Fruit fly (Drosophila melanogaster) whole organism, prepupa: ENCODE measurements around the gene CG14442.

Experiments
- Blimp-1 ChIP-seq: fragments of 200-800 bp; sonication (Bioruptor generic); optimal IDR thresholded peaks from 3 replicates; lab custom pipeline; 2017; ENCODE audit warnings: missing biosample characterization, missing genetic modification characterization, mild to moderate bottlenecking, moderate library complexity, missing genetic modification reagents
- CG11902 ChIP-seq: fragments of 200-800 bp; sonication (Bioruptor generic); optimal IDR thresholded peaks from 3 replicates; lab custom pipeline; 2016; ENCODE audit warnings: missing biosample characterization, missing genetic modification characterization
- CG1621 ChIP-seq: fragments of 200-800 bp; sonication (Bioruptor generic); optimal IDR thresholded peaks from 3 replicates; lab custom pipeline; 2018; ENCODE audit warnings: missing biosample characterization, mild to moderate bottlenecking, missing genetic modification characterization
- CG16779 ChIP-seq: fragments of 200-800 bp; sonication (Bioruptor generic); optimal IDR thresholded peaks from 3 replicates; lab custom pipeline; 2017; ENCODE audit warnings: missing biosample characterization, mild to moderate bottlenecking, missing genetic modification characterization
- CG3032 ChIP-seq: fragments of 200-800 bp; optimal IDR thresholded peaks from 2 replicates; lab custom pipeline; 2019; ENCODE audit warnings: missing biosample characterization, mild to moderate bottlenecking, missing genetic modification characterization, moderate library complexity
- CG32006 ChIP-seq: fragments of 200-800 bp; sonication (Bioruptor generic); optimal IDR thresholded peaks from 3 replicates; lab custom pipeline; 2017; ENCODE audit warnings: missing biosample characterization, mild to moderate bottlenecking, missing genetic modification characterization
- CG3919 ChIP-seq: fragments of 200-800 bp; sonication (Bioruptor generic); optimal IDR thresholded peaks from 3 replicates; lab custom pipeline; 2016; ENCODE audit warnings: missing biosample characterization, missing genetic modification characterization
- CG4318 ChIP-seq: fragments of 200-800 bp; sonication (Bioruptor generic); optimal IDR thresholded peaks from 3 replicates; lab custom pipeline; 2017; ENCODE audit warnings: missing biosample characterization, mild to moderate bottlenecking, missing genetic modification characterization
- CG6163 ChIP-seq: fragments of 200-800 bp; sonication (Bioruptor generic); IDR thresholded peaks from 3 replicates; pipeline ENCODE4 v1.3.6; 2022; ENCODE audit warnings: missing biosample characterization, missing genetic modification characterization
- CG6276 ChIP-seq: fragments of 200-800 bp; sonication (Bioruptor generic); optimal IDR thresholded peaks from 2 replicates; lab custom pipeline; 2017; ENCODE audit warnings: missing biosample characterization, mild to moderate bottlenecking, missing genetic modification characterization
- CG6854 ChIP-seq: fragments of 200-800 bp; sonication (Bioruptor generic); optimal IDR thresholded peaks from 2 replicates; lab custom pipeline; 2017; ENCODE audit warnings: missing biosample characterization, mild to moderate bottlenecking, missing genetic modification characterization
- CG8119 ChIP-seq: fragments of 200-800 bp; sonication (Bioruptor generic); IDR thresholded peaks from 3 replicates; pipeline ENCODE4 v1.3.6; 2022; ENCODE audit warnings: missing biosample characterization, missing genetic modification characterization
- CG8319 ChIP-seq: fragments of 200-800 bp; sonication (Bioruptor generic); optimal IDR thresholded peaks from 3 replicates; lab custom pipeline; 2016; ENCODE audit warnings: missing biosample characterization, missing genetic modification characterization
- Eip75B ChIP-seq: fragments of 200-800 bp; sonication (Bioruptor generic); optimal IDR thresholded peaks from 3 replicates; lab custom pipeline; 2016; ENCODE audit warnings: missing biosample characterization, missing genetic modification characterization
- Eip78C ChIP-seq: fragments of 200-800 bp; sonication (Bioruptor generic); peaks from one replicate; lab custom pipeline; 2016; ENCODE audit warnings: missing biosample characterization, missing genetic modification characterization
- Ets96B ChIP-seq: fragments of 200-800 bp; optimal IDR thresholded peaks from 2 replicates; lab custom pipeline; 2019; ENCODE audit warnings: missing biosample characterization, mild to moderate bottlenecking, missing genetic modification characterization, moderate library complexity
- Hr38 ChIP-seq: sonication (Bioruptor generic); optimal IDR thresholded peaks from 2 replicates; lab custom pipeline; 2016; ENCODE audit warnings: missing biosample characterization, missing genetic modification characterization
- Hr39 ChIP-seq: fragments of 200-800 bp; sonication (Bioruptor generic); optimal IDR thresholded peaks from 2 replicates; lab custom pipeline; 2016; ENCODE audit warnings: missing biosample characterization, missing genetic modification characterization
- Hr4 ChIP-seq: fragments of 200-800 bp; sonication (Bioruptor generic); optimal IDR thresholded peaks from 3 replicates; lab custom pipeline; 2016; ENCODE audit warnings: missing biosample characterization, missing genetic modification characterization
- OdsH ChIP-seq: fragments of 200-800 bp; sonication (Bioruptor generic); optimal IDR thresholded peaks from 3 replicates; lab custom pipeline; 2016; ENCODE audit warnings: missing biosample characterization, missing genetic modification characterization
- Sox102F ChIP-seq: fragments of 200-800 bp; sonication (Bioruptor generic); optimal IDR thresholded peaks from 2 replicates; lab custom pipeline; 2016; ENCODE audit warnings: missing biosample characterization, mild to moderate bottlenecking, missing genetic modification characterization
- Sox14 ChIP-seq: fragments of 200-800 bp; sonication (Bioruptor generic); optimal IDR thresholded peaks from 3 replicates; lab custom pipeline; 2016; ENCODE audit warnings: missing biosample characterization, missing genetic modification characterization
- acj6 ChIP-seq: fragments of 200-800 bp; sonication (Bioruptor generic); optimal IDR thresholded peaks from 3 replicates; lab custom pipeline; 2016; ENCODE audit warnings: missing biosample characterization, missing genetic modification characterization
- cyc ChIP-seq: fragments of 200-800 bp; sonication (Bioruptor generic); optimal IDR thresholded peaks from 3 replicates; lab custom pipeline; 2016; ENCODE audit warnings: missing biosample characterization, missing genetic modification characterization
- dsx ChIP-seq: fragments of 200-800 bp; optimal IDR thresholded peaks from 3 replicates; lab custom pipeline; 2019; ENCODE audit warnings: missing biosample characterization, mild to moderate bottlenecking, missing genetic modification characterization, moderate library complexity; ENCODE audit not compliant: poor library complexity, severe bottlenecking
- eg ChIP-seq: fragments of 200-800 bp; sonication (Bioruptor generic); IDR thresholded peaks from 3 replicates; pipeline ENCODE4 v1.3.6; 2022; ENCODE audit warnings: missing biosample characterization, missing genetic modification characterization
- esn ChIP-seq: fragments of 200-800 bp; sonication (Bioruptor generic); optimal IDR thresholded peaks from 2 replicates; lab custom pipeline; 2016; ENCODE audit warnings: missing biosample characterization, mild to moderate bottlenecking, missing genetic modification characterization, moderate library complexity
- lz ChIP-seq: fragments of 200-800 bp; sonication (Bioruptor generic); optimal IDR thresholded peaks from 3 replicates; lab custom pipeline; 2016; ENCODE audit warnings: missing biosample characterization, missing genetic modification characterization
- net ChIP-seq: fragments of 200-800 bp; sonication (Bioruptor generic); optimal IDR thresholded peaks from 3 replicates; lab custom pipeline; 2016; ENCODE audit warnings: missing biosample characterization, missing genetic modification characterization
- spab ChIP-seq: fragments of 200-800 bp; sonication (Bioruptor generic); optimal IDR thresholded peaks from 2 replicates; lab custom pipeline; 2017; ENCODE audit warnings: missing biosample characterization, mild to moderate bottlenecking, missing genetic modification characterization, missing genetic modification reagents
- ss ChIP-seq, 2 experiments: fragments of 200-800 bp; sonication (Bioruptor generic); optimal IDR thresholded peaks; 2 replicates in 1 of 2; 3 replicates in 1 of 2; lab custom pipeline; 2017 to 2018; ENCODE audit warnings: mild to moderate bottlenecking in 2 of 2, missing biosample characterization in 2 of 2, missing genetic modification characterization in 2 of 2, moderate library complexity in 1 of 2

The CG14442 gene

dm6 chrX:6696467-6696866, 1.7 kb upstream of the CG14442 start (continued):
- peak; percentile 68 for TF ChIP-seq Hr4 (GFP tag; lab: Kevin White, UChicago)
- TF ChIP-seq CG3919 (GFP tag; lab: Kevin White, UChicago): peak; percentile 77
- peak; percentile 72 for TF ChIP-seq CG6276 (GFP tag; lab: Kevin White, UChicago)
- TF ChIP-seq CG1621: peak; percentile 55
- TF ChIP-seq Blimp-1: no peak
- peak; percentile 85 for TF ChIP-seq CG8119
- peak; percentile 81 for TF ChIP-seq lz (GFP tag; lab: Kevin White, UChicago)
- no peak for TF ChIP-seq CG4318 (GFP tag; lab: Kevin White, UChicago)
- TF ChIP-seq Sox102F (GFP tag; lab: Kevin White, UChicago): peak; percentile 85
- peak; percentile 66 for TF ChIP-seq spab
- TF ChIP-seq acj6 (GFP tag; lab: Kevin White, UChicago): peak; percentile 81
- peak; percentile 80 for TF ChIP-seq OdsH (GFP tag; lab: Kevin White, UChicago)
- peak; percentile 64 for TF ChIP-seq CG16779
- TF ChIP-seq Sox14 (GFP tag; lab: Kevin White, UChicago): peak; percentile 79
- TF ChIP-seq net (GFP tag; lab: Kevin White, UChicago): peak; percentile 76
- TF ChIP-seq Ets96B (tag; lab: Kevin White, UChicago): peak; percentile 64
- peak; percentile 76 for TF ChIP-seq CG32006 (GFP tag; lab: Kevin White, UChicago)
- TF ChIP-seq CG3032: peak; percentile 70
- TF ChIP-seq cyc (GFP tag; lab: Kevin White, UChicago): peak; percentile 69
- TF ChIP-seq ss (GFP tag; optimal IDR thresholded peaks at IDR 0.05; lab: Kevin White, UChicago): peak; percentile 73 to 83
- TF ChIP-seq Eip75B (GFP tag; lab: Kevin White, UChicago): peak; percentile 76
- peak; percentile 82 for TF ChIP-seq eg (GFP tag; lab: Robert Waterston, UW)
- peak; percentile 82 for TF ChIP-seq CG6163 (GFP tag; lab: Robert Waterston, UW)
- TF ChIP-seq Hr39 (GFP tag; lab: Kevin White, UChicago): peak; percentile 73
- TF ChIP-seq esn (GFP tag; lab: Kevin White, UChicago): peak; percentile 86
- TF ChIP-seq CG11902 (GFP tag; lab: Kevin White, UChicago): peak; percentile 41
- peak; percentile 37 for TF ChIP-seq CG8319 (GFP tag; lab: Kevin White, UChicago)

DNA sequence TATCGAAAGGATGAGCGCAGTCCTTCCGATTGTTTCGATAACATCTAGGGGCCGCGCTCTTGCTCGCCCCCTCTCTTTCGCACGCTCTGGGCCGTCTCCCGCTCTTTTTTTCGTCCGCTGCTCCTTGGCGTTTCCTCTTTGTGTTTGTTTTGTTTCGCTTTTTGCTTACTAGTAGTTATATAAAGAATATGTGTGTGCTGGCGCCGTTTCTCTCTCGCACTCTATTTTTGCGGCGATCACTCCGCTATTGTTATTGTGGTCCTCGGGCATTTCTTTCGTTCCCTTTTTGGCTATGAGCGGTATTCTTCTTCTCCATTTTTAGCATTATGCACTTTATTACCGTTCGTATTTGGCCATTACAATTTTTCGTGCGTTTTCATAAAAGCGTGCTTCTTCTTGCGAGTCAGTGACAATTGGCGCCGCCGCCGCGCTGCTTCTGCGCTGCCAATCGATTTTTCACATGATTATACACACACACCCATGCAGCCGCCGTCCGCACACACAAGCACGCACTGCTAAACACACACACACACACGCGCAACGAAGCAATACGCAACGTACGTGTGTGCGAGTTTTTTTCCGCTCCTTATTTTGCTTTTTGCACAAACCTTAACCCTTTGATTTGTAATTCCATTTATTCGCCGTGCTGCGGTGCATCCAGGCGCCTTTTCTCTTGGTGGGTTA, 560 bp downstream of the CG14442 start:
- TF ChIP-seq lz (GFP tag; lab: Kevin White, UChicago) (no peak), ss (GFP tag; optimal IDR thresholded peaks at IDR 0.05; lab: Kevin White, UChicago) (peak in 1 of 2 experiments; percentile 73), Eip78C (GFP tag; lab: Kevin White, UChicago) (peak; percentile 69), Ets96B (tag; lab: Kevin White, UChicago) (peak; percentile 0), Sox14 (GFP tag; lab: Kevin White, UChicago) (peak; percentile 3), CG16779 (no peak), CG1621 (peak; percentile 43)

- no peak for TF ChIP-seq dsx (GFP tag; lab: Kevin White, UChicago)
- no peak for TF ChIP-seq Sox102F (GFP tag; lab: Kevin White, UChicago)
- no peak for TF ChIP-seq Sox14 (GFP tag; lab: Kevin White, UChicago)
- no peak for TF ChIP-seq ss (GFP tag; optimal IDR thresholded peaks at IDR 0.05; lab: Kevin White, UChicago)
Measured at dm6 chrX:6688620-6689400, 6.0 kb downstream of the CG14442 start, which contains the start of gene CG3184. Gene CG3184, minus strand, starts transcription at chrX:6688774.

DNA sequence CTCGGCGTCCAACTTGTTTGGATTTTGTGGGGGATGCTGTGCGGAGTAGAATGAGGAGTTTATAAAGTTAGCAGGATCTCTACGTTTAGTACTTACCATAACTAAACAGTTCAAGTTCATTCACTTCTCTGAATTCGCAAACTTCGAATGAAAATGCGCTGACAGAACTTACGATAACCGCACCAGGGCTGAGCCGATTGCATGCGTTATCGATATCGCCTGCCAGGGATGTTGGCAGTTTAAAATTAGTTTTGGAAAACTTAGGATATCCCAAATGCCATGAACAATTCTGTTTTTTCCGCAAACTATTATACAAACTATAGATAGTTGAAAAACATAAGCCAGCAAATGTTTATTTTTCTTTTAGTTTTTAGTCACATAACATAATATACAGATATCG, 7.5 kb downstream of the CG14442 start, which contains the start of gene CG44303:
Gene CG44303 (minus strand): TSS at position 154 of the 400 bp plus-strand sequence.
- TF ChIP-seq Hr38 (GFP tag; lab: Kevin White, UChicago): no peak
- no peak for TF ChIP-seq CG6854 (GFP tag; lab: Kevin White, UChicago)
- TF ChIP-seq CG1621: no peak
- no peak for TF ChIP-seq CG6276 (GFP tag; lab: Kevin White, UChicago)
- TF ChIP-seq, all 60 proteins: peak for 0
